Fruit fly (Drosophila melanogaster) whole organism, embryonic: Measurements from ENCODE around the gene CG5447.

Source experiments
- Adf1 ChIP-seq: fragments of 200-800 bp; sonication (Bioruptor generic); IDR thresholded peaks from 2 replicates; pipeline ENCODE4 v1.3.6; 2022; ENCODE audit warnings: missing biosample characterization, missing genetic modification characterization
- Awh ChIP-seq: fragments of 200-800 bp; sonication (Bioruptor generic); IDR thresholded peaks from 2 replicates; pipeline ENCODE4, ENCODE4 v1.3.6; 2022; ENCODE audit warnings: missing biosample characterization, missing genetic modification characterization
- B-H2 ChIP-seq: fragments of 200-800 bp; sonication (Bioruptor generic); optimal IDR thresholded peaks from 2 replicates; lab custom pipeline; 2018; ENCODE audit warnings: missing biosample characterization, mild to moderate bottlenecking, missing genetic modification characterization
- Bteb2 ChIP-seq: fragments of 200-800 bp; sonication (Bioruptor generic); optimal IDR thresholded peaks from 2 replicates; lab custom pipeline; 2016; ENCODE audit warnings: missing biosample characterization, missing genetic modification characterization
- CG10209 ChIP-seq: fragments of 200-800 bp; sonication (Bioruptor generic); optimal IDR thresholded peaks from 3 replicates; lab custom pipeline; 2017; ENCODE audit warnings: missing biosample characterization, mild to moderate bottlenecking, missing genetic modification characterization, missing genetic modification reagents
- CG10959 ChIP-seq: fragments of 200-800 bp; sonication (Bioruptor generic); IDR thresholded peaks from 2 replicates; pipeline ENCODE4 v1.3.6; 2022; ENCODE audit warnings: missing biosample characterization, missing genetic modification characterization
- CG11695 ChIP-seq: fragments of 200-800 bp; sonication (Bioruptor generic); IDR thresholded peaks from 3 replicates; pipeline ENCODE4 v1.3.6; 2022; ENCODE audit warnings: missing biosample characterization, missing genetic modification characterization
- CG12219 ChIP-seq: fragments of 200-800 bp; sonication (Bioruptor generic); optimal IDR thresholded peaks from 3 replicates; lab custom pipeline; 2018; ENCODE audit warnings: missing biosample characterization, mild to moderate bottlenecking, missing genetic modification characterization
- CG12769 ChIP-seq: fragments of 200-800 bp; sonication (Bioruptor generic); optimal IDR thresholded peaks from 2 replicates; lab custom pipeline; 2019; ENCODE audit warnings: missing biosample characterization, mild to moderate bottlenecking, missing genetic modification characterization, moderate library complexity
- CG13287 ChIP-seq: fragments of 200-800 bp; sonication (Bioruptor generic); IDR thresholded peaks from 2 replicates; pipeline ENCODE4 v1.3.6; 2022; ENCODE audit warnings: missing biosample characterization, missing genetic modification characterization; ENCODE audit not compliant: partially characterized antibody
- CG13296 ChIP-seq: fragments of 200-800 bp; sonication (Bioruptor generic); optimal IDR thresholded peaks from 3 replicates; lab custom pipeline; 2018; ENCODE audit warnings: missing biosample characterization, mild to moderate bottlenecking, missing genetic modification characterization
- CG13424 ChIP-seq: fragments of 200-800 bp; sonication (Bioruptor generic); optimal IDR thresholded peaks from 2 replicates; lab custom pipeline; 2019; ENCODE audit warnings: missing biosample characterization, mild to moderate bottlenecking, missing genetic modification characterization, moderate library complexity
- CG15514 ChIP-seq: fragments of 200-800 bp; sonication (Bioruptor generic); optimal IDR thresholded peaks from 3 replicates; lab custom pipeline; 2017; ENCODE audit warnings: missing biosample characterization, missing genetic modification characterization, mild to moderate bottlenecking, moderate library complexity, missing genetic modification reagents
- CG31441 ChIP-seq: fragments of 200-800 bp; sonication (Bioruptor generic); IDR thresholded peaks from 2 replicates; pipeline ENCODE4 v1.3.6; 2022; ENCODE audit warnings: missing biosample characterization, missing genetic modification characterization
- CG34224 ChIP-seq: fragments of 200-800 bp; sonication (Bioruptor generic); IDR thresholded peaks from 3 replicates; pipeline ENCODE4 v1.3.6; 2022; ENCODE audit warnings: missing biosample characterization, missing genetic modification characterization; ENCODE audit not compliant: partially characterized antibody
- CG4328 ChIP-seq: fragments of 200-800 bp; sonication (Bioruptor generic); optimal IDR thresholded peaks from 3 replicates; lab custom pipeline; 2017; ENCODE audit warnings: missing biosample characterization, missing genetic modification reagents, missing genetic modification characterization
- CG6654 ChIP-seq: fragments of 200-800 bp; sonication (Bioruptor generic); optimal IDR thresholded peaks from 2 replicates; lab custom pipeline; 2017; ENCODE audit warnings: missing biosample characterization, mild to moderate bottlenecking, missing genetic modification characterization
- CG7745 ChIP-seq: fragments of 200-800 bp; sonication (Bioruptor generic); optimal IDR thresholded peaks from 2 replicates; lab custom pipeline; 2018; ENCODE audit warnings: missing biosample characterization, mild to moderate bottlenecking, missing genetic modification characterization, moderate library complexity
- CG9215 ChIP-seq: fragments of 200-800 bp; sonication (Bioruptor generic); IDR thresholded peaks from 2 replicates; pipeline ENCODE4 v1.3.6; 2022; ENCODE audit warnings: missing biosample characterization, missing genetic modification characterization
- CG9797 ChIP-seq: fragments of 200-800 bp; sonication (Bioruptor generic); optimal IDR thresholded peaks from 3 replicates; lab custom pipeline; 2018; ENCODE audit warnings: missing biosample characterization, mild to moderate bottlenecking, missing genetic modification characterization
- Dip3 ChIP-seq: fragments of 200-800 bp; sonication (Bioruptor generic); optimal IDR thresholded peaks from 3 replicates; lab custom pipeline; 2016; ENCODE audit warnings: missing biosample characterization, missing genetic modification characterization
- H2.0 ChIP-seq: fragments of 200-800 bp; sonication (Bioruptor generic); IDR thresholded peaks from 2 replicates; pipeline ENCODE4 v1.3.6; 2022; ENCODE audit warnings: missing biosample characterization, missing genetic modification characterization
- HHEX ChIP-seq: fragments of 200-800 bp; sonication (Bioruptor generic); optimal IDR thresholded peaks from 3 replicates; lab custom pipeline; 2017; ENCODE audit warnings: missing biosample characterization, mild to moderate bottlenecking, missing genetic modification characterization, missing genetic modification reagents
- HLH54F ChIP-seq: fragments of 200-800 bp; sonication (Bioruptor generic); optimal IDR thresholded peaks from 3 replicates; lab custom pipeline; 2016; ENCODE audit warnings: missing biosample characterization, missing genetic modification characterization
- Hr39 ChIP-seq: fragments of >200 bp; optimal IDR thresholded peaks from 2 replicates; lab custom pipeline; 2017
- Lim3 ChIP-seq: fragments of 200-800 bp; sonication (Bioruptor generic); IDR thresholded peaks from 2 replicates; pipeline ENCODE4 v1.3.6; 2022; ENCODE audit warnings: missing biosample characterization, missing genetic modification characterization
- MBD-R2 ChIP-seq: fragments of 200-800 bp; sonication (Bioruptor generic); IDR thresholded peaks from 2 replicates; pipeline ENCODE4 v1.3.6; 2022; ENCODE audit warnings: missing biosample characterization, missing genetic modification characterization
- Mrtf ChIP-seq: fragments of 200-800 bp; sonication (Bioruptor generic); IDR thresholded peaks from 3 replicates; pipeline ENCODE4 v1.3.6; 2022; ENCODE audit warnings: missing biosample characterization, missing genetic modification characterization
- Myb ChIP-seq: fragments of 200-800 bp; sonication (Bioruptor generic); optimal IDR thresholded peaks from 2 replicates; lab custom pipeline; 2016; ENCODE audit warnings: missing biosample characterization, missing genetic modification characterization
- Optix ChIP-seq: fragments of 200-800 bp; sonication (Bioruptor generic); IDR thresholded peaks from 3 replicates; pipeline ENCODE4 v1.3.6; 2022; ENCODE audit warnings: missing biosample characterization, missing genetic modification characterization
- Sin3A ChIP-seq: fragments of >200 bp; optimal IDR thresholded peaks from 2 replicates; lab custom pipeline; 2018
- Tbp ChIP-seq: fragments of >200 bp; optimal IDR thresholded peaks from 2 replicates; lab custom pipeline; 2018; ENCODE audit warnings: missing biosample characterization, missing genetic modification characterization
- YL-1 ChIP-seq: fragments of 200-800 bp; sonication (Bioruptor generic); optimal IDR thresholded peaks from 3 replicates; lab custom pipeline; 2017; ENCODE audit warnings: missing biosample characterization, mild to moderate bottlenecking, missing genetic modification characterization
- ap ChIP-seq: fragments of 200-800 bp; sonication (Bioruptor generic); IDR thresholded peaks from 2 replicates; pipeline ENCODE4 v1.3.6; 2022; ENCODE audit warnings: missing biosample characterization, missing genetic modification characterization
- bcd ChIP-seq: fragments of 200-800 bp; sonication (Bioruptor generic); optimal IDR thresholded peaks from 2 replicates; lab custom pipeline; 2017; ENCODE audit warnings: missing biosample characterization, mild to moderate bottlenecking, missing genetic modification characterization
- cg ChIP-seq: fragments of 200-800 bp; sonication (Bioruptor generic); optimal IDR thresholded peaks from 3 replicates; lab custom pipeline; 2019; ENCODE audit warnings: missing biosample characterization, mild to moderate bottlenecking, missing genetic modification characterization, moderate library complexity
- corto ChIP-seq: fragments of 200-800 bp; sonication (Bioruptor generic); optimal IDR thresholded peaks from 2 replicates; lab custom pipeline; 2016; ENCODE audit warnings: missing biosample characterization, mild to moderate bottlenecking, missing genetic modification characterization, moderate library complexity
- crp ChIP-seq, 2 experiments: fragments of 200-800 bp; sonication (Bioruptor generic); optimal IDR thresholded peaks; 2 replicates in 1 of 2; 3 replicates in 1 of 2; lab custom pipeline; 2017; ENCODE audit warnings: missing biosample characterization in 2 of 2, missing genetic modification characterization in 2 of 2, mild to moderate bottlenecking in 1 of 2, moderate library complexity in 1 of 2
- danr ChIP-seq: fragments of 200-800 bp; sonication (Bioruptor generic); IDR thresholded peaks from 2 replicates; pipeline ENCODE4 v1.3.6; 2022; ENCODE audit warnings: missing biosample characterization, missing genetic modification characterization
- dpn ChIP-seq, 2 experiments: fragments of 200-800 bp; sonication (Bioruptor generic); optimal IDR thresholded peaks; 3 replicates each; lab custom pipeline; 2016; ENCODE audit warnings: missing biosample characterization in 2 of 2, missing genetic modification characterization in 2 of 2
- ems ChIP-seq: fragments of 200-800 bp; sonication (Bioruptor generic); optimal IDR thresholded peaks from 3 replicates; lab custom pipeline; 2016; ENCODE audit warnings: missing biosample characterization, missing genetic modification characterization
- lbe ChIP-seq: fragments of 200-800 bp; sonication (Bioruptor generic); optimal IDR thresholded peaks from 2 replicates; lab custom pipeline; 2016; ENCODE audit warnings: missing biosample characterization, mild to moderate bottlenecking, missing genetic modification characterization
- mld ChIP-seq: fragments of 200-800 bp; sonication (Bioruptor generic); IDR thresholded peaks from 3 replicates; pipeline ENCODE4 v1.3.6; 2022; ENCODE audit warnings: missing biosample characterization, missing genetic modification characterization; ENCODE audit not compliant: partially characterized antibody
- nom ChIP-seq: fragments of 200-800 bp; sonication (Bioruptor generic); optimal IDR thresholded peaks from 2 replicates; lab custom pipeline; 2017; ENCODE audit warnings: missing biosample characterization, missing genetic modification characterization, mild to moderate bottlenecking, moderate library complexity, missing genetic modification reagents
- pum ChIP-seq: fragments of 200-800 bp; sonication (Bioruptor generic); optimal IDR thresholded peaks from 2 replicates; lab custom pipeline; 2016; ENCODE audit warnings: missing biosample characterization, missing genetic modification characterization
- repo ChIP-seq: fragments of 200-800 bp; sonication (Bioruptor generic); optimal IDR thresholded peaks from 2 replicates; lab custom pipeline; 2016; ENCODE audit warnings: missing biosample characterization, missing genetic modification characterization
- ro ChIP-seq: fragments of 200-800 bp; sonication (Bioruptor generic); IDR thresholded peaks from 2 replicates; pipeline ENCODE4 v1.3.6; 2022; ENCODE audit warnings: missing biosample characterization, missing genetic modification characterization
- scrt ChIP-seq: fragments of 200-800 bp; sonication (Bioruptor generic); optimal IDR thresholded peaks from 2 replicates; lab custom pipeline; 2018; ENCODE audit warnings: missing biosample characterization, mild to moderate bottlenecking, missing genetic modification characterization, moderate library complexity
- sens-2 ChIP-seq: fragments of 200-800 bp; sonication (Bioruptor generic); IDR thresholded peaks from 2 replicates; pipeline ENCODE4 v1.3.6; 2022; ENCODE audit warnings: missing biosample characterization, missing genetic modification characterization
- sob ChIP-seq: fragments of 200-800 bp; sonication (Bioruptor generic); IDR thresholded peaks from 2 replicates; pipeline ENCODE4 v1.3.6; 2022; ENCODE audit warnings: missing biosample characterization, missing genetic modification characterization
- tx ChIP-seq: fragments of 200-800 bp; sonication (Bioruptor generic); optimal IDR thresholded peaks from 2 replicates; lab custom pipeline; 2016; ENCODE audit warnings: missing biosample characterization, missing genetic modification characterization
- vfl ChIP-seq: fragments of 200-800 bp; sonication (Bioruptor generic); optimal IDR thresholded peaks from 2 replicates; lab custom pipeline; 2016; ENCODE audit warnings: missing biosample characterization, missing genetic modification characterization

Gene CG5447

DNA sequence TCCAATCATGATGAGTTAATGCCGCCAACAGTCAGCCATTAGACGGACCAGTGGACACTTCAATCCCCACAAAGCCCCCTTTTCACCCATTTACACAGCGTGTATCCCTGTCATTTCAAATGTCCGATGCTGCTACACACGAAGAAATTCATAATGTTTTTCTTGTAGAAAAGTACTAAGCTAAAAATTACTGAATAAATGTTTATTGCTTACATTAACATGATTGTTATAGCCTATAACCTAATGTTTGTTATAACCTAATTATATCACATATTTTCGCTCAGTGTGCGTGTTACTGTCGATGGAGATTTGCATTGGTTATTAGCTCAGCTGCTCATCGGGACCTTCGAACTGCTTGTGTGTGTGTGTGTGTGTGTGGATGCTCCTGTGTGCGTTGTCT is 15.8 kb upstream of the CG5447 start (continued):
- no peak for TF ChIP-seq ro
- TF ChIP-seq repo (GFP tag; lab: Kevin White, UChicago) = no peak
- TF ChIP-seq Myb = peak; percentile 5
- peak; percentile 48 for TF ChIP-seq pum
- no peak for TF ChIP-seq Dip3 (GFP tag; lab: Kevin White, UChicago)
- no peak for TF ChIP-seq ems (GFP tag; lab: Kevin White, UChicago)
- TF ChIP-seq crp (GFP tag; optimal IDR thresholded peaks at IDR 0.05; lab: Kevin White, UChicago) = no peak
- no peak for TF ChIP-seq CG12219 (GFP tag; lab: Kevin White, UChicago)
- TF ChIP-seq MBD-R2 (GFP tag; lab: Robert Waterston, UW) = no peak; the same call in 1 of the 2 replicates
- TF ChIP-seq Hr39 (lab: Kevin White, UChicago) = no peak
- peak; percentile 57; the same call in 1 of the 2 replicates for TF ChIP-seq ap
- TF ChIP-seq CG9215 (GFP tag; lab: Robert Waterston, UW) = no peak
- no peak for TF ChIP-seq Bteb2
- no peak for TF ChIP-seq corto (GFP tag; lab: Kevin White, UChicago)
- peak; percentile 34; the same call in 1 of the 2 replicates for TF ChIP-seq sob
- no peak for TF ChIP-seq cg (GFP tag; lab: Kevin White, UChicago)
- no peak for TF ChIP-seq CG7745 (tag; lab: Kevin White, UChicago)
- no peak for TF ChIP-seq vfl
- no peak for TF ChIP-seq CG15514 (GFP tag; lab: Kevin White, UChicago)
- no peak for TF ChIP-seq Lim3 (GFP tag; lab: Robert Waterston, UW)
- TF ChIP-seq mld (GFP tag; lab: Robert Waterston, UW) = no peak
- peak; percentile 31; the same call in 1 of the 2 replicates for TF ChIP-seq Awh (GFP tag; lab: Robert Waterston, UW)
- peak; percentile 18 for TF ChIP-seq bcd (GFP tag; lab: Kevin White, UChicago)
- TF ChIP-seq CG11695 (GFP tag; lab: Robert Waterston, UW) = peak; percentile 57; the same call in 1 of the 3 replicates
- no peak for TF ChIP-seq CG9797 (GFP tag; lab: Kevin White, UChicago)
- TF ChIP-seq lbe = no peak
- no peak for TF ChIP-seq nom (GFP tag; lab: Kevin White, UChicago)
- TF ChIP-seq danr (GFP tag; lab: Robert Waterston, UW) = 0 out of 2 replicates have a peak, but pooled peaks have one; percentile 19
- TF ChIP-seq scrt (GFP tag; lab: Kevin White, UChicago) = no peak
- peak; percentile 2 for TF ChIP-seq HHEX (GFP tag; lab: Kevin White, UChicago)
- TF ChIP-seq CG6654 (GFP tag; lab: Kevin White, UChicago) = no peak
- TF ChIP-seq CG13296 (GFP tag; lab: Kevin White, UChicago) = no peak
- peak; percentile 56 for TF ChIP-seq CG31441 (GFP tag; lab: Robert Waterston, UW)
- peak; percentile 5 for TF ChIP-seq CG10209 (GFP tag; lab: Kevin White, UChicago)
- TF ChIP-seq Tbp (GFP tag; lab: Kevin White, UChicago) = no peak
- 0 out of 2 replicates have a peak, but pooled peaks have one; percentile 20 for TF ChIP-seq CG10959 (GFP tag; lab: Robert Waterston, UW)
- TF ChIP-seq dpn (GFP tag; optimal IDR thresholded peaks at IDR 0.05; lab: Kevin White, UChicago) = peak; percentile 42 to 53
- peak; percentile 68; the same call in 1 of the 2 replicates for TF ChIP-seq sens-2 (GFP tag; lab: Robert Waterston, UW)
- TF ChIP-seq Sin3A (lab: Kevin White, UChicago) = no peak
- 0 out of 2 replicates have a peak, but pooled peaks have one; percentile 18 for TF ChIP-seq H2.0 (GFP tag; lab: Robert Waterston, UW)
- peak; percentile 24 for TF ChIP-seq CG13424
- no peak for TF ChIP-seq B-H2 (GFP tag; lab: Kevin White, UChicago)
- TF ChIP-seq CG12769 = peak; percentile 63
- no peak for TF ChIP-seq HLH54F (GFP tag; lab: Kevin White, UChicago)
- TF ChIP-seq Adf1 (GFP tag; lab: Robert Waterston, UW) = no peak
- 0 out of 3 replicates have a peak, but pooled peaks have one; percentile 34 for TF ChIP-seq Mrtf (GFP tag; lab: Robert Waterston, UW)
- no peak for TF ChIP-seq YL-1 (GFP tag; lab: Kevin White, UChicago)
- no peak for TF ChIP-seq Optix (GFP tag; lab: Robert Waterston, UW)
- peak; percentile 57 for TF ChIP-seq tx
- TF ChIP-seq CG34224 (GFP tag; lab: Robert Waterston, UW) = no peak
- no peak for TF ChIP-seq CG13287 (GFP tag; lab: Robert Waterston, UW)
- TF ChIP-seq CG4328 (GFP tag; lab: Kevin White, UChicago) = no peak
